Worm (Caenorhabditis elegans) whole organism, L4 larva: Measurements from ENCODE around the gene F10D2.16.

ENCODE experiments used
- F37D6.2 ChIP-seq: sonication (generic microtip); optimal IDR thresholded peaks from 2 replicates; lab custom pipeline; 2016; ENCODE audit warnings: mild to moderate bottlenecking, missing genetic modification characterization, missing compliant biosample characterization
- F44E2.7 ChIP-seq: fragments of 200-800 bp; sonication (Bioruptor generic); IDR thresholded peaks from 2 replicates; pipeline ENCODE4 v2.1.2; 2022; ENCODE audit warnings: missing genetic modification characterization, missing compliant biosample characterization
- T26A8.4 ChIP-seq: fragments of 200-800 bp; sonication (Bioruptor generic); IDR thresholded peaks from 2 replicates; pipeline ENCODE4 v1.3.6; 2022; ENCODE audit warnings: missing genetic modification characterization, missing compliant biosample characterization
- Y5F2A.4 ChIP-seq: fragments of 200-800 bp; sonication (Bioruptor generic); optimal IDR thresholded peaks from 2 replicates; lab custom pipeline; 2018; ENCODE audit warnings: mild to moderate bottlenecking, missing genetic modification characterization, missing compliant biosample characterization
- Y75B8A.6 ChIP-seq: fragments of 200-800 bp; sonication (Bioruptor generic); IDR thresholded peaks from 2 replicates; pipeline ENCODE4 v1.3.6; 2022; ENCODE audit warnings: missing genetic modification reagents, missing genetic modification characterization, missing compliant biosample characterization
- ZK337.2 ChIP-seq: fragments of 200-800 bp; sonication (Bioruptor generic); IDR thresholded peaks from 2 replicates; pipeline ENCODE4 v1.3.6; 2022; ENCODE audit warnings: missing genetic modification reagents, missing genetic modification characterization, missing compliant biosample characterization
- ZK546.5 ChIP-seq, 2 experiments: sonication (generic microtip); optimal IDR thresholded peaks; 2 replicates each; lab custom pipeline; 2017; ENCODE audit warnings: missing biosample characterization in 2 of 2, missing genetic modification characterization in 2 of 2
- aha-1 ChIP-seq: fragments of 150-350 bp; peaks from one replicate; lab custom pipeline; 2014; ENCODE audit warnings: missing biosample characterization, missing genetic modification characterization
- aly-2 ChIP-seq: sonication (generic microtip); optimal IDR thresholded peaks from 2 replicates; lab custom pipeline; 2018; ENCODE audit warnings: missing biosample characterization, missing genetic modification characterization
- ceh-20 ChIP-seq: fragments of 200-800 bp; sonication (Bioruptor generic); IDR thresholded peaks from 2 replicates; pipeline ENCODE4 v1.3.6; 2022; ENCODE audit warnings: missing genetic modification reagents, missing genetic modification characterization, missing compliant biosample characterization
- ceh-28 ChIP-seq: fragments of 150-350 bp; optimal IDR thresholded peaks from 2 replicates; lab custom pipeline; 2014; ENCODE audit warnings: missing biosample characterization, missing genetic modification reagents, missing genetic modification characterization
- ceh-32 ChIP-seq: sonication (generic microtip); optimal IDR thresholded peaks from 2 replicates; lab custom pipeline; 2016; ENCODE audit warnings: mild to moderate bottlenecking, missing genetic modification characterization, missing compliant biosample characterization; ENCODE audit not compliant: poor library complexity
- ceh-44 ChIP-seq: fragments of 200-800 bp; sonication (Bioruptor generic); IDR thresholded peaks from 2 replicates; pipeline ENCODE4 v1.3.6; 2022; ENCODE audit warnings: missing genetic modification reagents, missing genetic modification characterization, missing compliant biosample characterization
- ceh-62 ChIP-seq: sonication (generic microtip); optimal IDR thresholded peaks from 2 replicates; lab custom pipeline; 2017; ENCODE audit warnings: missing biosample characterization, missing genetic modification characterization
- ces-1 ChIP-seq: fragments of 150-350 bp; sonication (generic microtip); optimal IDR thresholded peaks from 4 replicates; lab custom pipeline; 2014; ENCODE audit warnings: missing biosample characterization, missing genetic modification reagents, missing genetic modification characterization
- cey-2 ChIP-seq: sonication (generic microtip); optimal IDR thresholded peaks from 3 replicates; lab custom pipeline; 2017; ENCODE audit warnings: missing genetic modification characterization, mild to moderate bottlenecking, missing compliant biosample characterization, antibody characterized with exemption, borderline replicate concordance; ENCODE audit not compliant: insufficient read depth
- ctbp-1 ChIP-seq: fragments of 200-800 bp; sonication (Bioruptor generic); IDR thresholded peaks from 2 replicates; pipeline ENCODE4 v1.3.6; 2022; ENCODE audit warnings: missing genetic modification reagents, missing genetic modification characterization, missing compliant biosample characterization
- daf-16 ChIP-seq, 3 experiments: sonication (generic microtip); optimal IDR thresholded peaks; 2 replicates each; lab custom pipeline; 2016 to 2017; ENCODE audit warnings: missing genetic modification characterization in 3 of 3, missing genetic modification reagents in 3 of 3, mild to moderate bottlenecking in 2 of 3, missing compliant biosample characterization in 2 of 3, missing biosample characterization in 1 of 3, moderate library complexity in 1 of 3
- dmd-6 ChIP-seq: fragments of 200-800 bp; sonication (Bioruptor generic); IDR thresholded peaks from 2 replicates; pipeline ENCODE4 v1.3.6; 2022; ENCODE audit warnings: missing genetic modification reagents, missing genetic modification characterization, missing compliant biosample characterization
- dve-1 ChIP-seq: sonication (generic microtip); optimal IDR thresholded peaks from 2 replicates; lab custom pipeline; 2017; ENCODE audit warnings: antibody characterized with exemption, mild to moderate bottlenecking, missing genetic modification characterization, missing compliant biosample characterization; ENCODE audit not compliant: insufficient read depth
- gei-8 ChIP-seq: fragments of 200-800 bp; sonication (Bioruptor generic); optimal IDR thresholded peaks from 2 replicates; lab custom pipeline; 2018; ENCODE audit warnings: mild to moderate bottlenecking, missing genetic modification characterization, missing compliant biosample characterization
- hlh-11 ChIP-seq: fragments of 200-800 bp; sonication (Bioruptor generic); optimal IDR thresholded peaks from 2 replicates; lab custom pipeline; 2018; ENCODE audit warnings: mild to moderate bottlenecking, missing genetic modification characterization, missing compliant biosample characterization
- lin-15B ChIP-seq: fragments of 150-350 bp; sonication (generic microtip); optimal IDR thresholded peaks from 3 replicates; lab custom pipeline; 2014; ENCODE audit warnings: missing biosample characterization, missing genetic modification characterization
- lir-3 ChIP-seq: sonication (generic microtip); optimal IDR thresholded peaks from 2 replicates; lab custom pipeline; 2016; ENCODE audit warnings: mild to moderate bottlenecking, missing genetic modification characterization, missing compliant biosample characterization
- madf-5 ChIP-seq, 2 experiments: fragments of 200-800 bp; sonication (Bioruptor generic); IDR thresholded peaks; 2 replicates each; pipeline ENCODE4 v1.3.6; 2022; ENCODE audit warnings: missing compliant biosample characterization in 2 of 2, missing genetic modification characterization in 2 of 2
- madf-9 ChIP-seq: fragments of 200-800 bp; sonication (Bioruptor generic); conservative IDR thresholded peaks from 2 replicates; pipeline ENCODE4 v1.3.6; 2022; ENCODE audit warnings: missing genetic modification reagents, missing genetic modification characterization, missing compliant biosample characterization
- mxl-2 ChIP-seq: fragments of 200-800 bp; sonication (Bioruptor generic); conservative IDR thresholded peaks from 2 replicates; pipeline ENCODE4 v1.3.6; 2022; ENCODE audit warnings: missing genetic modification reagents, missing genetic modification characterization, missing compliant biosample characterization
- nhr-111 ChIP-seq: fragments of 200-800 bp; sonication (Bioruptor generic); optimal IDR thresholded peaks from 2 replicates; lab custom pipeline; 2018; ENCODE audit warnings: mild to moderate bottlenecking, missing genetic modification characterization, missing compliant biosample characterization
- nhr-28 ChIP-seq: fragments of 150-350 bp; optimal IDR thresholded peaks from 2 replicates; lab custom pipeline; 2014; ENCODE audit warnings: missing biosample characterization, missing genetic modification characterization
- nhr-48 ChIP-seq: sonication (generic microtip); optimal IDR thresholded peaks from 2 replicates; lab custom pipeline; 2016; ENCODE audit warnings: mild to moderate bottlenecking, missing genetic modification characterization, missing compliant biosample characterization
- nhr-6 ChIP-seq: fragments of 150-350 bp; optimal IDR thresholded peaks from 2 replicates; lab custom pipeline; 2014; ENCODE audit warnings: missing biosample characterization, missing genetic modification characterization
- nhr-77 ChIP-seq: fragments of 150-350 bp; optimal IDR thresholded peaks from 2 replicates; lab custom pipeline; 2014; ENCODE audit warnings: missing biosample characterization, missing genetic modification characterization
- pha-4 ChIP-seq, 2 experiments: fragments of 150-350 bp in 1 of 2; fragments of 200-800 bp in 1 of 2; sonication (Bioruptor generic) in 1 of 2; IDR thresholded peaks in 1 of 2; optimal IDR thresholded peaks in 1 of 2; 2 replicates each; pipeline versions ENCODE4 v1.3.6 to Lab custom; 2014 to 2022; ENCODE audit warnings: missing genetic modification characterization in 2 of 2, missing genetic modification reagents in 2 of 2, missing biosample characterization in 1 of 2, missing compliant biosample characterization in 1 of 2
- php-3 ChIP-seq: fragments of 200-800 bp; sonication (Bioruptor generic); IDR thresholded peaks from 2 replicates; pipeline ENCODE4 v1.3.6; 2022; ENCODE audit warnings: missing genetic modification reagents, missing genetic modification characterization, missing compliant biosample characterization
- pqm-1 ChIP-seq: sonication (generic microtip); optimal IDR thresholded peaks from 2 replicates; lab custom pipeline; 2017; ENCODE audit warnings: missing biosample characterization, missing genetic modification characterization
- saeg-2 ChIP-seq: fragments of 200-800 bp; sonication (Bioruptor generic); IDR thresholded peaks from 2 replicates; pipeline ENCODE4 v1.3.6; 2022; ENCODE audit warnings: missing genetic modification reagents, missing genetic modification characterization, missing compliant biosample characterization
- set-16 ChIP-seq: fragments of 200-800 bp; sonication (Bioruptor generic); IDR thresholded peaks from 2 replicates; pipeline ENCODE4 v1.3.6; 2022; ENCODE audit warnings: missing genetic modification reagents, missing genetic modification characterization, missing compliant biosample characterization
- tag-97 ChIP-seq: fragments of 200-800 bp; sonication (Bioruptor generic); IDR thresholded peaks from 2 replicates; pipeline ENCODE4 v1.3.6; 2022; ENCODE audit warnings: missing genetic modification characterization, missing compliant biosample characterization
- zfp-2 ChIP-seq: sonication (generic microtip); optimal IDR thresholded peaks from 2 replicates; lab custom pipeline; 2016; ENCODE audit warnings: mild to moderate bottlenecking, missing genetic modification characterization, missing compliant biosample characterization
- zip-2 ChIP-seq: fragments of 150-350 bp; optimal IDR thresholded peaks from 2 replicates; lab custom pipeline; 2014; ENCODE audit warnings: missing biosample characterization, missing genetic modification characterization

The F10D2.16 gene

ce11 chrV:7095254-7095990 lies 38.6 kb upstream of the F10D2.16 start (continued):
- TF ChIP-seq F37D6.2 (tag; lab: Kevin White, UChicago): no peak
- TF ChIP-seq tag-97 (GFP tag; lab: Robert Waterston, UW): no peak
- no peak for TF ChIP-seq ceh-62
- TF ChIP-seq zip-2 (tag; lab: Kevin White, UChicago): no peak

- TF ChIP-seq ZK337.2 (GFP tag; lab: Robert Waterston, UW): no peak
- no peak for TF ChIP-seq hlh-11 (tag; lab: Kevin White, UChicago)
- no peak for TF ChIP-seq gei-8 (GFP tag; lab: Kevin White, UChicago)
- no peak for TF ChIP-seq nhr-6 (tag; lab: Kevin White, UChicago)
- no peak for TF ChIP-seq nhr-77
- no peak for TF ChIP-seq set-16 (GFP tag; lab: Robert Waterston, UW)
- 0 out of 2 replicates have a peak, but pooled peaks have one; percentile 21 for TF ChIP-seq php-3 (GFP tag; lab: Robert Waterston, UW)
- TF ChIP-seq nhr-28 (tag; lab: Kevin White, UChicago): peak; percentile 64
- TF ChIP-seq T26A8.4 (GFP tag; lab: Robert Waterston, UW): no peak
- TF ChIP-seq aha-1 (tag; lab: Kevin White, UChicago): no peak
- no peak for TF ChIP-seq dmd-6 (GFP tag; lab: Robert Waterston, UW)
- no peak for TF ChIP-seq nhr-111 (GFP tag; lab: Kevin White, UChicago)
- TF ChIP-seq ctbp-1 (GFP tag; lab: Robert Waterston, UW): no peak
- TF ChIP-seq zip-2 (tag; lab: Kevin White, UChicago): no peak
- no peak for TF ChIP-seq ces-1 (GFP tag; lab: Kevin White, UChicago)
- TF ChIP-seq lir-3 (tag; lab: Kevin White, UChicago): no peak
- TF ChIP-seq ceh-20 (GFP tag; lab: Robert Waterston, UW): no peak
- TF ChIP-seq ceh-32: no peak
- TF ChIP-seq zfp-2: no peak
- TF ChIP-seq ZK546.5 (tag; optimal IDR thresholded peaks at IDR 0.05; lab: Kevin White, UChicago): no peak
- no peak for TF ChIP-seq lin-15B (tag; lab: Kevin White, UChicago)
- no peak for TF ChIP-seq F44E2.7
- TF ChIP-seq dve-1 (tag; lab: Kevin White, UChicago): peak; percentile 24
- TF ChIP-seq pha-4 (GFP tag; IDR thresholded peaks at IDR 0.05; lab: Robert Waterston, UW): no peak
- peak; percentile 3 for TF ChIP-seq pha-4 (tag; optimal IDR thresholded peaks at IDR 0.05; lab: Kevin White, UChicago)
- no peak for TF ChIP-seq Y75B8A.6 (GFP tag; lab: Robert Waterston, UW)
- TF ChIP-seq ceh-28: no peak
- no peak for TF ChIP-seq daf-16 (GFP tag; optimal IDR thresholded peaks at IDR 0.05; lab: Kevin White, UChicago)
- TF ChIP-seq daf-16 (tag; optimal IDR thresholded peaks at IDR 0.05; lab: Kevin White, UChicago): peak; percentile 88
- no peak for TF ChIP-seq Y5F2A.4
- TF ChIP-seq madf-5 (GFP tag; IDR thresholded peaks at IDR 0.05; lab: Robert Waterston, UW): no peak
- no peak for TF ChIP-seq mxl-2 (GFP tag; lab: Robert Waterston, UW)
- TF ChIP-seq aly-2 (tag; lab: Kevin White, UChicago): no peak
- no peak for TF ChIP-seq saeg-2 (GFP tag; lab: Robert Waterston, UW)
- no peak for TF ChIP-seq madf-9
- no peak for TF ChIP-seq cey-2 (tag; lab: Kevin White, UChicago)
- no peak for TF ChIP-seq nhr-48 (tag; lab: Kevin White, UChicago)
- no peak for TF ChIP-seq pqm-1 (tag; lab: Kevin White, UChicago)
- TF ChIP-seq ceh-44: no peak
- TF ChIP-seq, all 104 proteins: peak for 5
Measured at ce11 chrV:7096129-7096730, 37.8 kb upstream of the F10D2.16 start.
